Fruit fly (Drosophila melanogaster): ENCODE measurements around the gene CG17982.
A peak's percentile ranks its signal among the peaks of the same experiment; 100 is the strongest.

Gene CG17982

dm6 chrX:8140707-8141106, 2.9 kb downstream of the CG17982 start:
- no peak for TF ChIP-seq CG6163 (GFP tag; IDR thresholded peaks at IDR 0.05)
- TF ChIP-seq fd85E (GFP tag; optimal IDR thresholded peaks at IDR 0.05): no peak
- no peak for TF ChIP-seq Eip75B (GFP tag; optimal IDR thresholded peaks at IDR 0.05)
- no peak for TF ChIP-seq Met (GFP tag; optimal IDR thresholded peaks at IDR 0.05)
- no peak for TF ChIP-seq fd59A (GFP tag; optimal IDR thresholded peaks at IDR 0.05)
- TF ChIP-seq ss (GFP tag; optimal IDR thresholded peaks at IDR 0.05): no peak

- TF ChIP-seq CG16779 (tag; optimal IDR thresholded peaks at IDR 0.05) (no peak), CG34406 (GFP tag; optimal IDR thresholded peaks at IDR 0.05) (no peak), Smox (GFP tag; optimal IDR thresholded peaks at IDR 0.05) (no peak), esn (GFP tag; optimal IDR thresholded peaks at IDR 0.05) (no peak), dsx (GFP tag; optimal IDR thresholded peaks at IDR 0.05; ENCODE audit: poor library complexity, severe bottlenecking) (no peak), Hr4 (GFP tag; optimal IDR thresholded peaks at IDR 0.05) (no peak), vri (GFP tag; optimal IDR thresholded peaks at IDR 0.05) (no peak)
Measured at dm6 chrX:8137285-8137684, 6.3 kb downstream of the CG17982 start.

dm6 chrX:8135420-8135874, 8.2 kb downstream of the CG17982 start, which contains the start of the genes cyr and CG2120:
TSS of gene cyr (minus strand) at chrX:8135713.
TSS of gene CG2120 (plus strand) at chrX:8135824.
- no peak for TF ChIP-seq CG10631 (GFP tag; optimal IDR thresholded peaks at IDR 0.05)
- no peak for TF ChIP-seq CG8632 (GFP tag; optimal IDR thresholded peaks at IDR 0.05)
- TF ChIP-seq fkh (GFP tag; optimal IDR thresholded peaks at IDR 0.05): no peak

dm6 chrX:8131693-8132313, 11.8 kb downstream of the CG17982 start, which contains the start of gene CG10958:
TSS of gene CG10958 (plus strand) at chrX:8132285.
- TF ChIP-seq CG6792 (GFP tag; optimal IDR thresholded peaks at IDR 0.05): peak; percentile 60
- peak; percentile 39 for TF ChIP-seq Hr4 (GFP tag; optimal IDR thresholded peaks at IDR 0.05)
- TF ChIP-seq lz (GFP tag; optimal IDR thresholded peaks at IDR 0.05): peak; percentile 61
- TF ChIP-seq spab (GFP tag; optimal IDR thresholded peaks at IDR 0.05): no peak
- TF ChIP-seq CG1621 (tag; optimal IDR thresholded peaks at IDR 0.05): no peak
- TF ChIP-seq svp (GFP tag): peak; percentile 85
- no peak for TF ChIP-seq dsx (GFP tag; optimal IDR thresholded peaks at IDR 0.05; ENCODE audit: poor library complexity, severe bottlenecking)
- TF ChIP-seq Ets96B (tag; optimal IDR thresholded peaks at IDR 0.05): peak; percentile 42
- peak; percentile 28 for TF ChIP-seq Hr39 (GFP tag; optimal IDR thresholded peaks at IDR 0.05)
- peak; percentile 52 for TF ChIP-seq CG8632 (GFP tag; optimal IDR thresholded peaks at IDR 0.05)
- TF ChIP-seq acj6 (GFP tag; optimal IDR thresholded peaks at IDR 0.05): peak; percentile 66
- no peak; the same call in 2 of the 3 replicates for TF ChIP-seq CG8119 (GFP tag; IDR thresholded peaks at IDR 0.05)
- TF ChIP-seq CG4318 (GFP tag; optimal IDR thresholded peaks at IDR 0.05): no peak
- no peak for TF ChIP-seq CG10669 (GFP tag; optimal IDR thresholded peaks at IDR 0.05)
- TF ChIP-seq Smox (GFP tag; optimal IDR thresholded peaks at IDR 0.05): no peak
- TF ChIP-seq Eip78C (GFP tag): peak; percentile 81
- TF ChIP-seq CG15336 (GFP tag; IDR thresholded peaks at IDR 0.05): peak; percentile 52; the same call in 1 of the 2 replicates
- peak; percentile 25 for TF ChIP-seq fd85E (GFP tag; optimal IDR thresholded peaks at IDR 0.05)
- peak; percentile 57 for TF ChIP-seq Eip93F (GFP tag; optimal IDR thresholded peaks at IDR 0.05)
- TF ChIP-seq vri (GFP tag; optimal IDR thresholded peaks at IDR 0.05): no peak
- peak; percentile 36 for TF ChIP-seq net (GFP tag; optimal IDR thresholded peaks at IDR 0.05)
- peak; percentile 63; the same call in 2 of the 3 replicates for TF ChIP-seq CG6163 (GFP tag; IDR thresholded peaks at IDR 0.05)
- peak; percentile 68 for TF ChIP-seq OdsH (GFP tag; optimal IDR thresholded peaks at IDR 0.05)
- TF ChIP-seq CG11902 (GFP tag; optimal IDR thresholded peaks at IDR 0.05): peak; percentile 34
- TF ChIP-seq Ets21C (GFP tag; optimal IDR thresholded peaks at IDR 0.05): peak; percentile 14
- no peak for TF ChIP-seq Hr38 (GFP tag; optimal IDR thresholded peaks at IDR 0.05)
- TF ChIP-seq ss (GFP tag; optimal IDR thresholded peaks at IDR 0.05): no peak
- TF ChIP-seq pdm3 (GFP tag; optimal IDR thresholded peaks at IDR 0.05): peak; percentile 75
- TF ChIP-seq Sox102F (GFP tag; optimal IDR thresholded peaks at IDR 0.05): no peak
- peak; percentile 34 for TF ChIP-seq CG8319 (GFP tag; optimal IDR thresholded peaks at IDR 0.05)
- TF ChIP-seq CG7368 (GFP tag; optimal IDR thresholded peaks at IDR 0.05): no peak
- peak; percentile 61 for TF ChIP-seq Eip75B (GFP tag; optimal IDR thresholded peaks at IDR 0.05)
- TF ChIP-seq CG3919 (GFP tag; optimal IDR thresholded peaks at IDR 0.05): peak; percentile 73
- TF ChIP-seq CG34406 (GFP tag; optimal IDR thresholded peaks at IDR 0.05): peak; percentile 60
- TF ChIP-seq CG6276 (GFP tag; optimal IDR thresholded peaks at IDR 0.05): no peak
- TF ChIP-seq Lpt (GFP tag; optimal IDR thresholded peaks at IDR 0.05): peak; percentile 6
- TF ChIP-seq salr (GFP tag; optimal IDR thresholded peaks at IDR 0.05): no peak
- peak; percentile 69 for TF ChIP-seq CG10631 (GFP tag; optimal IDR thresholded peaks at IDR 0.05)
- no peak for TF ChIP-seq fd59A (GFP tag; optimal IDR thresholded peaks at IDR 0.05)

Measured in whole organism, prepupa.